Worm (Caenorhabditis elegans) whole organism, late embryonic: Measurements from ENCODE around the gene nhr-120.

ENCODE experiments used
- ceh-19 ChIP-seq: fragments of 200-800 bp; sonication (Bioruptor generic); optimal IDR thresholded peaks from 2 replicates; lab custom pipeline; 2018; ENCODE audit warnings: mild to moderate bottlenecking, missing genetic modification characterization, missing compliant biosample characterization
- sox-2 ChIP-seq: fragments of 200-800 bp; sonication (Bioruptor generic); IDR thresholded peaks from 2 replicates; pipeline ENCODE4 v1.3.6; 2022; ENCODE audit warnings: missing genetic modification reagents, missing genetic modification characterization, missing compliant biosample characterization
- tbx-2 ChIP-seq: sonication (generic microtip); optimal IDR thresholded peaks from 2 replicates; lab custom pipeline; 2016; ENCODE audit warnings: missing genetic modification characterization, missing compliant biosample characterization

DNA sequence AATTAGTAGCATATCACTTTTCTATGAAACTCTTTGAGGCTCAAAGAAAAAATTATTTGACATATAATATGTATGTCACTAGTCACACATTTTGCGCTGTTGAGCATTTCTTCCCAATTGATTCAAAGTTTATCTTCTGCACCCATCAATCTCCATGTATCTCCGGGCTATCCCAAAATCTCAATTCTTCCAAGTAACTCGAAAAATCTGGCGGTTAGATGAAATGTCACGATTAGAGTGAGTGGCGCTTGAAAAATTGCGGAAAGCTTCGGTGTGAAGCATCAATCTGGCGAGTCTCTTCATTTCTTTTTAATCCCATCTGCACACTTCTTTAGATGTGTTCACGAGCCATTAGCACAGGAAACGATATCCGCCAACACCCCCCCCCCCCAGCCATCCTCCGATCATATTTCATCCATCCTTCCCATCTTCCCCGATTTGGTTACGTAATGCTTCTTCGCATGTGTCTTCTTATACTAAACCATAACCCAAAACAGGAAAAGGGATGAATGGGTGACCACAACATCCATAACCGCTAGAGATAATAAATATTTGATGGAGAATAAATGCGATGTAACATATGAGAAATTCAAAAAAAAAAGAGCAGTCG, 48.6 kb upstream of the nhr-120 start:
- TF ChIP-seq sox-2 (GFP tag; lab: Robert Waterston, UW) = no peak
- no peak for TF ChIP-seq tbx-2 (tag; lab: Kevin White, UChicago)
- no peak for TF ChIP-seq ceh-19 (GFP tag; lab: Kevin White, UChicago)
